Worm (Caenorhabditis elegans) whole organism, early embryonic: ENCODE measurements around the gene nac-3.

Source experiments
- B0310.2 ChIP-seq: sonication (generic microtip); optimal IDR thresholded peaks from 2 replicates; lab custom pipeline; 2016; ENCODE audit warnings: mild to moderate bottlenecking, missing genetic modification characterization, missing compliant biosample characterization
- F13C5.2 ChIP-seq: sonication (generic microtip); optimal IDR thresholded peaks from 2 replicates; lab custom pipeline; 2017; ENCODE audit warnings: mild to moderate bottlenecking, missing genetic modification characterization, inconsistent platforms, missing compliant biosample characterization
- aly-1 ChIP-seq: sonication (generic microtip); optimal IDR thresholded peaks from 2 replicates; lab custom pipeline; 2016; ENCODE audit warnings: missing genetic modification characterization, missing compliant biosample characterization
- ama-1 ChIP-seq: fragments of 150-350 bp; optimal IDR thresholded peaks from 2 replicates; lab custom pipeline; 2014
- ceh-13 ChIP-seq: fragments of 200-800 bp; sonication (Bioruptor generic); optimal IDR thresholded peaks from 2 replicates; lab custom pipeline; 2018; ENCODE audit warnings: mild to moderate bottlenecking, missing genetic modification characterization, missing compliant biosample characterization
- ceh-36 ChIP-seq: sonication (generic microtip); optimal IDR thresholded peaks from 2 replicates; lab custom pipeline; 2016; ENCODE audit warnings: missing genetic modification characterization, inconsistent platforms, missing compliant biosample characterization
- ets-7 ChIP-seq: sonication (generic microtip); optimal IDR thresholded peaks from 2 replicates; lab custom pipeline; 2016; ENCODE audit warnings: missing genotype, missing genetic modification characterization, missing compliant biosample characterization
- flt-1 ChIP-seq: fragments of 200-800 bp; sonication (Bioruptor generic); IDR thresholded peaks from 2 replicates; pipeline ENCODE4 v1.3.6; 2022; ENCODE audit warnings: missing genetic modification characterization, missing compliant biosample characterization
- hmbx-1 ChIP-seq: sonication (generic microtip); optimal IDR thresholded peaks from 2 replicates; lab custom pipeline; 2016; ENCODE audit warnings: mild to moderate bottlenecking, missing genetic modification characterization, missing compliant biosample characterization
- hmg-4 ChIP-seq: fragments of 200-800 bp; sonication (Bioruptor generic); optimal IDR thresholded peaks from 2 replicates; lab custom pipeline; 2018; ENCODE audit warnings: mild to moderate bottlenecking, missing genetic modification characterization, missing compliant biosample characterization
- hnd-1 ChIP-seq: sonication (generic microtip); optimal IDR thresholded peaks from 2 replicates; lab custom pipeline; 2016; ENCODE audit warnings: missing genetic modification characterization, missing compliant biosample characterization
- pes-1 ChIP-seq: fragments of 200-800 bp; sonication (Bioruptor generic); IDR thresholded peaks from 2 replicates; pipeline ENCODE4 v1.3.6; 2022; ENCODE audit warnings: missing genetic modification reagents, missing genetic modification characterization, missing compliant biosample characterization
- scrt-1 ChIP-seq: fragments of 200-800 bp; sonication (Bioruptor generic); IDR thresholded peaks from 2 replicates; pipeline ENCODE4 v1.3.6; 2022; ENCODE audit warnings: missing genetic modification characterization, missing compliant biosample characterization
- sea-1 ChIP-seq: fragments of 200-800 bp; sonication (Bioruptor generic); conservative IDR thresholded peaks from 2 replicates; pipeline ENCODE4 v1.3.6; 2022; ENCODE audit warnings: missing genetic modification characterization, missing compliant biosample characterization
- tbx-11 ChIP-seq: fragments of 200-800 bp; sonication (Bioruptor generic); IDR thresholded peaks from 2 replicates; pipeline ENCODE4 v1.3.6; 2022; ENCODE audit warnings: missing genetic modification characterization, missing compliant biosample characterization
- tbx-37 ChIP-seq: fragments of 200-800 bp; sonication (Bioruptor generic); conservative IDR thresholded peaks from 2 replicates; pipeline ENCODE4 v1.3.6; 2022; ENCODE audit warnings: missing genetic modification reagents, missing genetic modification characterization, missing compliant biosample characterization
- tra-4 ChIP-seq: sonication (generic microtip); optimal IDR thresholded peaks from 2 replicates; lab custom pipeline; 2017; ENCODE audit warnings: missing genetic modification characterization, missing compliant biosample characterization

The nac-3 gene

ce11 chrIII:10178023-10178422 is 25.4 kb downstream of the nac-3 start:
- TF ChIP-seq tbx-37 (GFP tag; lab: Robert Waterston, UW): no peak
- no peak for TF ChIP-seq ceh-36 (tag; lab: Kevin White, UChicago)
- TF ChIP-seq flt-1 (GFP tag; lab: Robert Waterston, UW): no peak
- TF ChIP-seq ama-1 (lab: Kevin White, UChicago): no peak
- TF ChIP-seq pes-1 (GFP tag; lab: Robert Waterston, UW): no peak
- TF ChIP-seq hmg-4 (GFP tag; lab: Kevin White, UChicago): no peak
- TF ChIP-seq aly-1 (tag; lab: Kevin White, UChicago): no peak
- TF ChIP-seq hmbx-1 (tag; lab: Kevin White, UChicago): no peak
- no peak for TF ChIP-seq scrt-1 (GFP tag; lab: Robert Waterston, UW)
- no peak for TF ChIP-seq sea-1 (GFP tag; lab: Robert Waterston, UW)
- no peak for TF ChIP-seq tra-4 (tag; lab: Kevin White, UChicago)
- TF ChIP-seq hnd-1 (tag; lab: Kevin White, UChicago): no peak
- TF ChIP-seq tbx-11 (GFP tag; lab: Robert Waterston, UW): no peak
- no peak for TF ChIP-seq F13C5.2
- no peak for TF ChIP-seq ets-7

DNA sequence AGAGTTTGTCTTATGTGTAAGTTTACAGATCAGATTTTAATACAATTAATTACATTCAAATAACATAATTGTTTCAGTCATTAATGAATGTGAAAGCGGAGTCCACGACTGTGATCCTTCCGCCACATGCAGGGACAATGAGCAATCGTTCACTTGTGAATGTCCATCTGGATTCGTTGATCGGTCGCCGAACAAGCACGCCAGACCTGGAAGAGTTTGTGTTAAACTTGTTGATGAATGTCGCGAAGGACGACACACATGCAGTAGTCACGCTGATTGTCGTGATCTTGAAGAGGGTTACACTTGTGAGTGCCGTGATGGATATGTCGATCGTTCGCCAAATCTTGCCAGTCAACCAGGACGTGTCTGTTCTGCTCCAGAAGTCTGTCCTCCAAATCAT is 26.0 kb downstream of the nac-3 start:
- TF ChIP-seq ceh-13 (GFP tag; lab: Kevin White, UChicago) (no peak), ama-1 (lab: Kevin White, UChicago) (no peak), aly-1 (tag; lab: Kevin White, UChicago) (no peak), tbx-37 (GFP tag; lab: Robert Waterston, UW) (no peak), hmbx-1 (tag; lab: Kevin White, UChicago) (no peak), hnd-1 (tag; lab: Kevin White, UChicago) (no peak), pes-1 (GFP tag; lab: Robert Waterston, UW) (no peak), scrt-1 (GFP tag; lab: Robert Waterston, UW) (no peak), flt-1 (GFP tag; lab: Robert Waterston, UW) (no peak), ceh-36 (tag; lab: Kevin White, UChicago) (no peak)

DNA sequence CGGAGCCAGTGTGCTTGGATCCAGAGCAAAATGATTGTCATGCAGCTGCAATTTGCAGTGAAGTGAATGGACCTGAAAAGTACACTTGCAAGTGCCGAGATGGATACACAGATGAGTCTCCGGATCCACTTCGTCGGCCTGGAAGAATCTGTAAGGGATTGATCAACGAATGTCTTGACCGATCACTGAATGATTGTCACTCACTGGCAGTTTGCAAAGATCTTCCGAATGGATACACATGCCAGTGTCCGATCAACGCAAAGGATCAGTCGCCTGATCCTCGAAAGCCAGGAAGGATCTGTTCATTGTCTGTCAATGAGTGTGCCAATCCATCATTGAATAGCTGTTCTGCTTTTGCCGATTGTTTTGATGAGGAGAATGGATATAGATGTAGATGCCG is 26.8 kb downstream of the nac-3 start:
- no peak for TF ChIP-seq aly-1 (tag; lab: Kevin White, UChicago)
- no peak for TF ChIP-seq tbx-11 (GFP tag; lab: Robert Waterston, UW)
- no peak for TF ChIP-seq ceh-13 (GFP tag; lab: Kevin White, UChicago)
- TF ChIP-seq ceh-36 (tag; lab: Kevin White, UChicago): no peak

- no peak for TF ChIP-seq sea-1 (GFP tag; lab: Robert Waterston, UW)
- no peak for TF ChIP-seq ama-1 (lab: Kevin White, UChicago)
- no peak for TF ChIP-seq hnd-1 (tag; lab: Kevin White, UChicago)
- no peak for TF ChIP-seq ceh-13 (GFP tag; lab: Kevin White, UChicago)
- no peak for TF ChIP-seq ets-7
- TF ChIP-seq F13C5.2: no peak
- TF ChIP-seq flt-1 (GFP tag; lab: Robert Waterston, UW): no peak
- TF ChIP-seq B0310.2 (tag; lab: Kevin White, UChicago): no peak
- no peak for TF ChIP-seq aly-1 (tag; lab: Kevin White, UChicago)
- TF ChIP-seq tbx-37 (GFP tag; lab: Robert Waterston, UW): no peak
- no peak for TF ChIP-seq hmbx-1 (tag; lab: Kevin White, UChicago)
- no peak for TF ChIP-seq tra-4 (tag; lab: Kevin White, UChicago)
- no peak for TF ChIP-seq pes-1 (GFP tag; lab: Robert Waterston, UW)
- no peak for TF ChIP-seq ceh-36 (tag; lab: Kevin White, UChicago)
- TF ChIP-seq hmg-4 (GFP tag; lab: Kevin White, UChicago): no peak
- TF ChIP-seq scrt-1 (GFP tag; lab: Robert Waterston, UW): no peak
- no peak for TF ChIP-seq tbx-11 (GFP tag; lab: Robert Waterston, UW)
Observed at ce11 chrIII:10181868-10182267, 29.3 kb downstream of the nac-3 start.

DNA sequence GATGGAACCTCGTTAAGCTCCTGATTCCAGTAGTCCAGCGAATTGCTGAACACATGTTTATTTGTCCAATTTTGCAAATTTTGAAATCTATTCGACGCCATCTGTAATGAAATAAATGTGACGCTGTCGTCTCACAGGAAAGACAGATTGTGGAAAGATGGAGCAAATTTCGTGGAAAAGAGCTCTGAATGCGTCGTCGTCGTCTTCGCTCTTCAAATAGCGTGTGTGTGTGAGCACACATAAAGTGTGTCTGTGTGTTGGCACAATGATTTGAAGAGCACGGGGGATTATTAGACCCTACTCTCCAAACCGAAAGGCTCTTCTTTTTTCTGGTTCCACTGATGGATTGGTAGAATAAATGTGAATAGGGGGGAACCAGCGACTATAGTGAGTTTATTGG is 33.6 kb downstream of the nac-3 start, which contains the start of gene unc-47:
Gene unc-47 (minus strand): TSS at position 101 of the 400 bp plus-strand sequence.
- TF ChIP-seq tbx-11 (GFP tag; lab: Robert Waterston, UW) (no peak), aly-1 (tag; lab: Kevin White, UChicago) (no peak), ceh-36 (tag; lab: Kevin White, UChicago) (no peak), hmg-4 (GFP tag; lab: Kevin White, UChicago) (no peak), ceh-13 (GFP tag; lab: Kevin White, UChicago) (no peak), ets-7 (no peak), hmbx-1 (tag; lab: Kevin White, UChicago) (no peak), ama-1 (lab: Kevin White, UChicago) (no peak), hnd-1 (tag; lab: Kevin White, UChicago) (no peak), B0310.2 (tag; lab: Kevin White, UChicago) (no peak), sea-1 (GFP tag; lab: Robert Waterston, UW) (no peak), F13C5.2 (no peak), tbx-37 (GFP tag; lab: Robert Waterston, UW) (no peak), flt-1 (GFP tag; lab: Robert Waterston, UW) (no peak)

- no peak for TF ChIP-seq hmg-4 (GFP tag; lab: Kevin White, UChicago)
- no peak for TF ChIP-seq ets-7
- TF ChIP-seq hmbx-1 (tag; lab: Kevin White, UChicago): no peak
Observed at ce11 chrIII:10187840-10188239, 35.2 kb downstream of the nac-3 start.

ce11 chrIII:10188912-10189311 is 36.3 kb downstream of the nac-3 start, which contains the start of gene epac-1:
TSS of gene epac-1 (plus strand) at chrIII:10189212.
- no peak for TF ChIP-seq tbx-11 (GFP tag; lab: Robert Waterston, UW)

ce11 chrIII:10194569-10194968 is 42.0 kb downstream of the nac-3 start:
- TF ChIP-seq sea-1 (GFP tag; lab: Robert Waterston, UW) (no peak), ceh-13 (GFP tag; lab: Kevin White, UChicago) (no peak), tra-4 (tag; lab: Kevin White, UChicago) (no peak)
